5 fruit fly cellular contexts compared by ENCODE assay signal in the genomic region with DNA sequence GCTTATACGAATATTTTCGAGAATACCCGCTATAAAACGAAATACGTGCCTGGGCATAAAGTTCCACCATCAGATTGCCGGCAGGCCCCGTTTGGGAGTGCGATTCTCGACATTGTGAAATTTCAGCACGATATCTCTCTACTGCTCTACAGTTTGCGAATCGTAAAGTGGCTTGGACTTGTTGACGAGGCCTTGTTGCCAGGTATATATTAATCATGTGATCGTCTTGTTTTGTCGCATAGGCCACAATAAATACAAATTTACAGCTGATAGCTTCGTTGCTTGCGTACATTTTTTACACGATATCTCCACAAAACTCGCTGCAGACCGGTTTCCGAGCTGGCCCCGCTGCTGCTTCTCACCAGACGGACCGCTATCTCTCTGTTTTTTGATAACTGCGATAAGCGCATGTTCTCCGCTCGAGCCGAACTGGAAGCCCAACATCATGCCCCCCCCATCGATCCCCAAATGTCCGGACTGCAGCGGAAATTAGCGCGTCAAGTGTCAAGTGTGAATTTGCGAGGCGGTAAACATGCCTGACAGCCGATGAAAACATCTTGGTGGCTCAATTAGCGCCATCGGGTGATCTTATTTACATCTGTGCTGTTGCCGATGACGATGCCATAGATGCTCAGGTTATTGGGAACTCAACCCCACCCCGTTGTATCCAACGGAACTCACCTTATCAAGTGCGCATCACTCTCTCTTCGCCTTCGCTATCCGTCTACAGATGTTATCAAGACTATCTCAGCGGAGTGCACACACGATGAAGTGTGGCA.
TF ChIP-seq lines count a peak whose summit lies in the region.

No protein-coding gene starts in this region.

- TF ChIP-seq CTCF in whole organism, embryonic (GFP tag; optimal IDR thresholded peaks at IDR 0.05; lab: Kevin White, UChicago), result no peak

TF ChIP-seq in whole organism, adult, 20 proteins besides CTCF, POLR2A, EP300 and RAD21:
- TF ChIP-seq cic (GFP tag; optimal IDR thresholded peaks at IDR 0.05; lab: Kevin White, UChicago) (peak; percentile 20), Clk (GFP tag; optimal IDR thresholded peaks at IDR 0.05; lab: Kevin White, UChicago) (no peak), CG11617 (GFP tag; optimal IDR thresholded peaks at IDR 0.05; lab: Kevin White, UChicago) (no peak), Hr96 (GFP tag; optimal IDR thresholded peaks at IDR 0.05; lab: Kevin White, UChicago) (no peak), Crg-1 (GFP tag; optimal IDR thresholded peaks at IDR 0.05; lab: Kevin White, UChicago) (no peak)

TF ChIP-seq in whole organism, embryonic, 481 proteins besides CTCF, POLR2A, EP300 and RAD21 (continues in another document):
- TF ChIP-seq CG6689 (GFP tag; IDR thresholded peaks at IDR 0.05; lab: Robert Waterston, UW), result peak; percentile 41
- peak; percentile 18 for TF ChIP-seq Hsf (GFP tag; optimal IDR thresholded peaks at IDR 0.05; lab: Kevin White, UChicago)
- TF ChIP-seq nerfin-2 (GFP tag; IDR thresholded peaks at IDR 0.05; lab: Robert Waterston, UW; ENCODE audit: partially characterized antibody), result 0 out of 2 replicates have a peak, but pooled peaks have one; percentile 20
- TF ChIP-seq PHDP (tag; optimal IDR thresholded peaks at IDR 0.05; lab: Kevin White, UChicago), result peak; percentile 3
- TF ChIP-seq CG8388 (GFP tag; optimal IDR thresholded peaks at IDR 0.05; lab: Kevin White, UChicago), result peak; percentile 13
- TF ChIP-seq so (GFP tag; IDR thresholded peaks at IDR 0.05; lab: Robert Waterston, UW), result peak; percentile 61; the same call in 1 of the 3 replicates
- TF ChIP-seq nom (GFP tag; optimal IDR thresholded peaks at IDR 0.05; lab: Kevin White, UChicago), result peak; percentile 34
- TF ChIP-seq Atf6 (GFP tag; IDR thresholded peaks at IDR 0.05; lab: Robert Waterston, UW), result peak; percentile 60; the same call in 1 of the 2 replicates
- peak; percentile 62 for TF ChIP-seq slbo (GFP tag; IDR thresholded peaks at IDR 0.05; lab: Robert Waterston, UW)
- TF ChIP-seq CG5953 (GFP tag; IDR thresholded peaks at IDR 0.05; lab: Robert Waterston, UW), result no peak
- TF ChIP-seq CG14441 (GFP tag; IDR thresholded peaks at IDR 0.05; lab: Robert Waterston, UW), result peak; percentile 38; the same call in 1 of the 2 replicates
- peak; percentile 29 for TF ChIP-seq CoRest (tag; optimal IDR thresholded peaks at IDR 0.05; lab: Kevin White, UChicago)
- no peak for TF ChIP-seq pan (optimal IDR thresholded peaks at IDR 0.05; lab: Kevin White, UChicago)
- peak in 1 of 2 experiments; percentile 38 for TF ChIP-seq pan (GFP tag; optimal IDR thresholded peaks at IDR 0.05 in 1 of 2, IDR thresholded peaks at IDR 0.05 in 1 of 2)
- TF ChIP-seq CG11695 (GFP tag; IDR thresholded peaks at IDR 0.05; lab: Robert Waterston, UW), result 0 out of 3 replicates have a peak, but pooled peaks have one; percentile 29
- peak; percentile 31 for TF ChIP-seq CG12769 (tag; optimal IDR thresholded peaks at IDR 0.05; lab: Kevin White, UChicago)
- TF ChIP-seq eyg (GFP tag; optimal IDR thresholded peaks at IDR 0.05; lab: Kevin White, UChicago), result peak; percentile 26

TF ChIP-seq in whole organism, prepupa, 60 proteins besides CTCF, POLR2A, EP300 and RAD21 (continues in another document):
- TF ChIP-seq vri (GFP tag; optimal IDR thresholded peaks at IDR 0.05; lab: Kevin White, UChicago) (peak; percentile 17), Sox102F (GFP tag; optimal IDR thresholded peaks at IDR 0.05; lab: Kevin White, UChicago) (peak; percentile 28), CG31627 (GFP tag; optimal IDR thresholded peaks at IDR 0.05; lab: Kevin White, UChicago) (peak; percentile 33), Hr39 (GFP tag; optimal IDR thresholded peaks at IDR 0.05; lab: Kevin White, UChicago) (peak; percentile 22), cyc (GFP tag; optimal IDR thresholded peaks at IDR 0.05; lab: Kevin White, UChicago) (peak; percentile 1), ss (GFP tag; optimal IDR thresholded peaks at IDR 0.05; lab: Kevin White, UChicago) (peak; percentile 3 to 20), net (GFP tag; optimal IDR thresholded peaks at IDR 0.05; lab: Kevin White, UChicago) (peak; percentile 10), CG8119 (GFP tag; IDR thresholded peaks at IDR 0.05; lab: Robert Waterston, UW) (0 out of 3 replicates have a peak, but pooled peaks have one; percentile 42), Met (GFP tag; optimal IDR thresholded peaks at IDR 0.05; lab: Kevin White, UChicago) (peak; percentile 48), CG8319 (GFP tag; optimal IDR thresholded peaks at IDR 0.05; lab: Kevin White, UChicago) (peak; percentile 31), esn (GFP tag; optimal IDR thresholded peaks at IDR 0.05; lab: Kevin White, UChicago) (peak; percentile 45), CG6808 (GFP tag; optimal IDR thresholded peaks at IDR 0.05; lab: Kevin White, UChicago) (peak; percentile 1), CG6163 (GFP tag; IDR thresholded peaks at IDR 0.05; lab: Robert Waterston, UW) (no peak), CG8632 (GFP tag; optimal IDR thresholded peaks at IDR 0.05; lab: Kevin White, UChicago) (no peak), Eip78C (GFP tag; lab: Kevin White, UChicago) (peak; percentile 85), svp (GFP tag; lab: Kevin White, UChicago) (peak; percentile 94), topi (GFP tag; optimal IDR thresholded peaks at IDR 0.05; lab: Kevin White, UChicago) (peak; percentile 11), CG7368 (GFP tag; optimal IDR thresholded peaks at IDR 0.05; lab: Kevin White, UChicago) (peak; percentile 24), Eip75B (GFP tag; optimal IDR thresholded peaks at IDR 0.05; lab: Kevin White, UChicago) (peak; percentile 11), CG6854 (GFP tag; optimal IDR thresholded peaks at IDR 0.05; lab: Kevin White, UChicago) (peak; percentile 61)

TF ChIP-seq in whole organism, pupa, 21 proteins besides CTCF, POLR2A, EP300 and RAD21:
- TF ChIP-seq fd96Ca (GFP tag; IDR thresholded peaks at IDR 0.05; lab: Robert Waterston, UW) (no peak), D1 (tag; optimal IDR thresholded peaks at IDR 0.05; lab: Kevin White, UChicago) (no peak), CG9948 (tag; optimal IDR thresholded peaks at IDR 0.05; lab: Kevin White, UChicago) (no peak), CG8159 (tag; optimal IDR thresholded peaks at IDR 0.05; lab: Kevin White, UChicago) (peak; percentile 19), CG10348 (GFP tag; IDR thresholded peaks at IDR 0.05; lab: Robert Waterston, UW) (no peak), CG4496 (GFP tag; IDR thresholded peaks at IDR 0.05; lab: Robert Waterston, UW) (0 out of 3 replicates have a peak, but pooled peaks have one; percentile 42), gl (tag; optimal IDR thresholded peaks at IDR 0.05; lab: Kevin White, UChicago) (no peak), CG34367 (tag; optimal IDR thresholded peaks at IDR 0.05; lab: Kevin White, UChicago) (no peak), CG14655 (GFP tag; optimal IDR thresholded peaks at IDR 0.05; lab: Kevin White, UChicago) (no peak), EcR (GFP tag; optimal IDR thresholded peaks at IDR 0.05; lab: Kevin White, UChicago) (no peak), rn (GFP tag; IDR thresholded peaks at IDR 0.05; lab: Robert Waterston, UW) (no peak), CG13204 (GFP tag; optimal IDR thresholded peaks at IDR 0.05; lab: Kevin White, UChicago) (peak; percentile 67), Snoo (tag; optimal IDR thresholded peaks at IDR 0.05; lab: Kevin White, UChicago) (no peak), CG12605 (GFP tag; IDR thresholded peaks at IDR 0.05; lab: Robert Waterston, UW) (0 out of 2 replicates have a peak, but pooled peaks have one; percentile 17), Pif1B (GFP tag; optimal IDR thresholded peaks at IDR 0.05; lab: Kevin White, UChicago) (no peak), Pif1A (GFP tag; optimal IDR thresholded peaks at IDR 0.05; lab: Kevin White, UChicago) (peak; percentile 10), Ets98B (GFP tag; IDR thresholded peaks at IDR 0.05; lab: Robert Waterston, UW) (no peak), CG15710 (tag; optimal IDR thresholded peaks at IDR 0.05; lab: Kevin White, UChicago) (peak; percentile 10), CG32121 (GFP tag; IDR thresholded peaks at IDR 0.05; lab: Robert Waterston, UW) (peak; percentile 30; the same call in 1 of the 2 replicates)
TF ChIP-seq in whole organism, pupa: peak in this region for 7.

TF ChIP-seq in whole organism, wandering third instar larva, 38 proteins besides CTCF, POLR2A, EP300 and RAD21:
- TF ChIP-seq jim (GFP tag; optimal IDR thresholded peaks at IDR 0.05; lab: Kevin White, UChicago), result no peak
- TF ChIP-seq ey (GFP tag; optimal IDR thresholded peaks at IDR 0.05; lab: Kevin White, UChicago), result peak; percentile 8
- TF ChIP-seq sv (GFP tag; optimal IDR thresholded peaks at IDR 0.05; lab: Kevin White, UChicago), result peak; percentile 20
- peak; percentile 42 for TF ChIP-seq fru (GFP tag; optimal IDR thresholded peaks at IDR 0.05; lab: Kevin White, UChicago)
- no peak for TF ChIP-seq Rel (GFP tag; optimal IDR thresholded peaks at IDR 0.05; lab: Kevin White, UChicago)
- TF ChIP-seq Rel (tag; optimal IDR thresholded peaks at IDR 0.05; lab: Kevin White, UChicago), result peak; percentile 71
- peak; percentile 11 for TF ChIP-seq h (GFP tag; optimal IDR thresholded peaks at IDR 0.05; lab: Kevin White, UChicago)
- TF ChIP-seq OdsH (GFP tag; optimal IDR thresholded peaks at IDR 0.05; lab: Kevin White, UChicago), result no peak
- no peak for TF ChIP-seq sage (GFP tag; optimal IDR thresholded peaks at IDR 0.05; lab: Kevin White, UChicago)
- TF ChIP-seq Hr78 (GFP tag; optimal IDR thresholded peaks at IDR 0.05; lab: Kevin White, UChicago), result no peak
- TF ChIP-seq tai (GFP tag; optimal IDR thresholded peaks at IDR 0.05; lab: Kevin White, UChicago), result no peak
- TF ChIP-seq Hnf4 (GFP tag; optimal IDR thresholded peaks at IDR 0.05; lab: Kevin White, UChicago), result peak; percentile 3
- no peak for TF ChIP-seq Sp1 (GFP tag; optimal IDR thresholded peaks at IDR 0.05; lab: Kevin White, UChicago)
- peak in 1 of 2 experiments; percentile 58 for TF ChIP-seq foxo (GFP tag; optimal IDR thresholded peaks at IDR 0.05; lab: Kevin White, UChicago)
- peak; percentile 18 for TF ChIP-seq HLH106 (tag; optimal IDR thresholded peaks at IDR 0.05; lab: Kevin White, UChicago)
- no peak for TF ChIP-seq pan (optimal IDR thresholded peaks at IDR 0.05; lab: Kevin White, UChicago)
- TF ChIP-seq N (GFP tag; optimal IDR thresholded peaks at IDR 0.05; lab: Kevin White, UChicago), result no peak
